Fruit fly (Drosophila melanogaster) whole organism, embryonic: ENCODE measurements around the gene CG13085.

Experiments
- Adf1 ChIP-seq: fragments of 200-800 bp; sonication (Bioruptor generic); IDR thresholded peaks from 2 replicates; pipeline ENCODE4 v1.3.6; 2022; ENCODE audit warnings: missing biosample characterization, missing genetic modification characterization
- CG10209 ChIP-seq: fragments of 200-800 bp; sonication (Bioruptor generic); optimal IDR thresholded peaks from 3 replicates; lab custom pipeline; 2017; ENCODE audit warnings: missing biosample characterization, mild to moderate bottlenecking, missing genetic modification characterization, missing genetic modification reagents
- CG10366 ChIP-seq: fragments of 200-800 bp; sonication (Bioruptor generic); IDR thresholded peaks from 2 replicates; pipeline ENCODE4 v1.3.6; 2022; ENCODE audit warnings: missing biosample characterization, missing genetic modification characterization
- CG12155 ChIP-seq: fragments of 200-800 bp; sonication (Bioruptor generic); optimal IDR thresholded peaks from 3 replicates; lab custom pipeline; 2016; ENCODE audit warnings: missing biosample characterization, missing genetic modification characterization
- CG15269 ChIP-seq: fragments of 200-800 bp; sonication (Bioruptor generic); optimal IDR thresholded peaks from 2 replicates; lab custom pipeline; 2018; ENCODE audit warnings: missing biosample characterization, mild to moderate bottlenecking, missing genetic modification characterization, moderate library complexity
- CG3163 ChIP-seq: fragments of 200-800 bp; sonication (Bioruptor generic); optimal IDR thresholded peaks from 3 replicates; lab custom pipeline; 2016; ENCODE audit warnings: missing biosample characterization, missing genetic modification characterization
- CG3726 ChIP-seq: fragments of 200-800 bp; sonication (Bioruptor generic); IDR thresholded peaks from 3 replicates; pipeline ENCODE4, ENCODE4 v1.3.6; 2022; ENCODE audit warnings: missing biosample characterization, missing genetic modification characterization
- CG4360 ChIP-seq: fragments of 200-800 bp; sonication (Bioruptor generic); IDR thresholded peaks from 2 replicates; pipeline ENCODE4 v1.3.6; 2022; ENCODE audit warnings: missing biosample characterization, missing genetic modification characterization
- CG6791 ChIP-seq: fragments of 200-800 bp; sonication (Bioruptor generic); IDR thresholded peaks from 3 replicates; pipeline ENCODE4 v1.3.6; 2022; ENCODE audit warnings: missing biosample characterization, missing genetic modification characterization; ENCODE audit not compliant: partially characterized antibody
- CG8478 ChIP-seq: fragments of >200 bp; optimal IDR thresholded peaks from 2 replicates; lab custom pipeline; 2018
- CG9932 ChIP-seq: fragments of 200-800 bp; sonication (Bioruptor generic); IDR thresholded peaks from 2 replicates; pipeline ENCODE4 v1.3.6; 2022; ENCODE audit warnings: missing biosample characterization, missing genetic modification characterization
- D19A ChIP-seq: fragments of 200-800 bp; optimal IDR thresholded peaks from 3 replicates; lab custom pipeline; 2019; ENCODE audit warnings: missing biosample characterization, mild to moderate bottlenecking, missing genetic modification characterization, moderate library complexity
- Deaf1 ChIP-seq: fragments of 200-800 bp; optimal IDR thresholded peaks from 3 replicates; lab custom pipeline; 2019; ENCODE audit warnings: missing biosample characterization, mild to moderate bottlenecking, missing genetic modification characterization, moderate library complexity
- Drgx ChIP-seq: fragments of 200-800 bp; sonication (Bioruptor generic); IDR thresholded peaks from 2 replicates; pipeline ENCODE4 v1.3.6; 2022; ENCODE audit warnings: missing biosample characterization, missing genetic modification characterization
- Ets65A ChIP-seq: fragments of 200-800 bp; sonication (Bioruptor generic); peaks from one replicate; lab custom pipeline; 2016; ENCODE audit warnings: missing biosample characterization, missing genetic modification characterization
- Kr ChIP-seq: fragments of 200-800 bp; sonication (Bioruptor generic); optimal IDR thresholded peaks from 2 replicates; lab custom pipeline; 2017; ENCODE audit warnings: missing biosample characterization, mild to moderate bottlenecking, missing genetic modification characterization
- Nf-YB ChIP-seq: fragments of 200-800 bp; sonication (Bioruptor generic); optimal IDR thresholded peaks from 3 replicates; lab custom pipeline; 2019; ENCODE audit warnings: missing biosample characterization, mild to moderate bottlenecking, missing genetic modification characterization, moderate library complexity
- Nf-YC ChIP-seq: fragments of 200-800 bp; optimal IDR thresholded peaks from 3 replicates; lab custom pipeline; 2019; ENCODE audit warnings: missing biosample characterization, mild to moderate bottlenecking, missing genetic modification characterization, moderate library complexity
- Rfx ChIP-seq: fragments of 200-800 bp; sonication (Bioruptor generic); IDR thresholded peaks from 2 replicates; pipeline ENCODE4 v1.3.6; 2022; ENCODE audit warnings: missing biosample characterization, missing genetic modification characterization
- Trl ChIP-seq, 3 experiments: fragments of >200 bp in 2 of 3; fragments of 200-800 bp in 1 of 3; sonication (Bioruptor generic) in 1 of 3; optimal IDR thresholded peaks; 2 replicates in 1 of 3; 3 replicates in 2 of 3; lab custom pipeline; 2016 to 2017; ENCODE audit warnings: missing biosample characterization in 1 of 3, missing genetic modification characterization in 1 of 3
- abd-A ChIP-seq: fragments of 200-800 bp; sonication (Bioruptor generic); optimal IDR thresholded peaks from 3 replicates; lab custom pipeline; 2019; ENCODE audit warnings: missing biosample characterization, mild to moderate bottlenecking, missing genetic modification characterization, moderate library complexity
- bab2 ChIP-seq: fragments of 200-800 bp; sonication (Bioruptor generic); optimal IDR thresholded peaks from 2 replicates; lab custom pipeline; 2016; ENCODE audit warnings: missing biosample characterization, missing genetic modification characterization
- cg ChIP-seq: fragments of 200-800 bp; sonication (Bioruptor generic); optimal IDR thresholded peaks from 3 replicates; lab custom pipeline; 2019; ENCODE audit warnings: missing biosample characterization, mild to moderate bottlenecking, missing genetic modification characterization, moderate library complexity
- chinmo ChIP-seq: fragments of 200-800 bp; sonication (Bioruptor generic); IDR thresholded peaks from 4 replicates; pipeline ENCODE4 v1.3.6; 2022; ENCODE audit warnings: missing biosample characterization, missing genetic modification characterization; ENCODE audit not compliant: partially characterized antibody
- ems ChIP-seq: fragments of 200-800 bp; sonication (Bioruptor generic); optimal IDR thresholded peaks from 3 replicates; lab custom pipeline; 2016; ENCODE audit warnings: missing biosample characterization, missing genetic modification characterization
- fd102C ChIP-seq: fragments of 200-800 bp; sonication (Bioruptor generic); optimal IDR thresholded peaks from 2 replicates; lab custom pipeline; 2018; ENCODE audit warnings: missing biosample characterization, mild to moderate bottlenecking, missing genetic modification characterization, moderate library complexity
- gem ChIP-seq: fragments of 200-800 bp; sonication (Bioruptor generic); optimal IDR thresholded peaks from 2 replicates; lab custom pipeline; 2019; ENCODE audit warnings: missing biosample characterization, mild to moderate bottlenecking, missing genetic modification characterization, moderate library complexity
- hth ChIP-seq: fragments of >200 bp; optimal IDR thresholded peaks from 2 replicates; lab custom pipeline; 2017; ENCODE audit warnings: inconsistent platforms
- nerfin-1 ChIP-seq: fragments of 200-800 bp; sonication (Bioruptor generic); optimal IDR thresholded peaks from 3 replicates; lab custom pipeline; 2019; ENCODE audit warnings: missing biosample characterization, mild to moderate bottlenecking, missing genetic modification characterization, moderate library complexity
- nom ChIP-seq: fragments of 200-800 bp; sonication (Bioruptor generic); optimal IDR thresholded peaks from 2 replicates; lab custom pipeline; 2017; ENCODE audit warnings: missing biosample characterization, missing genetic modification characterization, mild to moderate bottlenecking, moderate library complexity, missing genetic modification reagents
- pros ChIP-seq: fragments of 200-800 bp; sonication (Bioruptor generic); optimal IDR thresholded peaks from 3 replicates; lab custom pipeline; 2019; ENCODE audit warnings: missing biosample characterization, mild to moderate bottlenecking, missing genetic modification characterization, moderate library complexity
- sc ChIP-seq, 3 experiments: fragments of >200 bp in 2 of 3; fragments of 200-800 bp in 1 of 3; sonication (Bioruptor generic) in 1 of 3; optimal IDR thresholded peaks; 2 replicates in 2 of 3; 3 replicates in 1 of 3; lab custom pipeline; 2017; ENCODE audit warnings: mild to moderate bottlenecking in 1 of 3, missing biosample characterization in 1 of 3, missing genetic modification characterization in 1 of 3, missing genetic modification reagents in 1 of 3
- schlank ChIP-seq: fragments of 200-800 bp; sonication (Bioruptor generic); optimal IDR thresholded peaks from 2 replicates; lab custom pipeline; 2018; ENCODE audit warnings: missing biosample characterization, mild to moderate bottlenecking, missing genetic modification characterization
- sna ChIP-seq: fragments of 200-800 bp; sonication (Bioruptor generic); IDR thresholded peaks from 2 replicates; pipeline ENCODE4 v1.3.6; 2022; ENCODE audit warnings: missing biosample characterization, missing genetic modification characterization; ENCODE audit not compliant: partially characterized antibody
- ssp ChIP-seq: fragments of 200-800 bp; sonication (Bioruptor generic); IDR thresholded peaks from 2 replicates; pipeline ENCODE4 v1.3.6; 2022; ENCODE audit warnings: missing biosample characterization, missing genetic modification characterization
- tap ChIP-seq: fragments of 200-800 bp; optimal IDR thresholded peaks from 3 replicates; lab custom pipeline; 2019; ENCODE audit warnings: missing biosample characterization, mild to moderate bottlenecking, missing genetic modification characterization, moderate library complexity
- tll ChIP-seq, 2 experiments: fragments of 200-800 bp in 1 of 2; fragments of >200 bp in 1 of 2; sonication (Bioruptor generic) in 1 of 2; optimal IDR thresholded peaks; 2 replicates each; lab custom pipeline; 2017 to 2019; ENCODE audit warnings: missing biosample characterization in 2 of 2, missing genetic modification characterization in 2 of 2, mild to moderate bottlenecking in 1 of 2, moderate library complexity in 1 of 2
- zen ChIP-seq: fragments of 200-800 bp; sonication (Bioruptor generic); optimal IDR thresholded peaks from 3 replicates; lab custom pipeline; 2018; ENCODE audit warnings: missing biosample characterization, mild to moderate bottlenecking, missing genetic modification characterization, moderate library complexity

The CG13085 gene

DNA sequence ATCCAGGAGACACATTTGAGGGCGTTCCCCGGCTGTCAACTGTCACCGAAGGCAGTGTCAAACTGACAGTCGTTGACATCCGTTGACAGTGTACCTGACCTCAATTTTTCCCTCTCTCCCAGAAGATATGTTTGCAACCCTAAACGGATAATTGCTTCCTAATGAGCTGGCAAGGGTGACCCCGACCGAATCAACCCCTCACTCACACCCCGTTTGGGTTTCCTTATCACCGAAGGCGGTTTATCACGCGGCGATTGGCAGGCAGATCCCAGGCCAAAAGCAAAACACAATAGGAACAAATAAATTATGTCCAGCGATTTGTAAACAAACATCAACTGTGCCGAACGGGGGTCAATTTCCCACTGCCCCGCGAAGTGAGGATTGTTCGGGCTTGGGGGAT lies 35.6 kb downstream of the CG13085 start:
- peak; percentile 52 for TF ChIP-seq Kr (GFP tag; lab: Kevin White, UChicago)
- TF ChIP-seq hth (lab: Kevin White, UChicago) = peak; percentile 1
- peak; percentile 2 for TF ChIP-seq Ets65A (GFP tag; lab: Kevin White, UChicago)
- no peak for TF ChIP-seq ems (GFP tag; lab: Kevin White, UChicago)
- TF ChIP-seq zen = peak; percentile 34
- TF ChIP-seq pros (GFP tag; lab: Kevin White, UChicago) = peak; percentile 84
- no peak for TF ChIP-seq CG15269 (tag; lab: Kevin White, UChicago)
- no peak for TF ChIP-seq CG10366 (GFP tag; lab: Robert Waterston, UW)
- no peak for TF ChIP-seq sc (optimal IDR thresholded peaks at IDR 0.05; lab: Kevin White, UChicago)
- no peak for TF ChIP-seq sc (GFP tag; optimal IDR thresholded peaks at IDR 0.05; lab: Kevin White, UChicago)
- no peak for TF ChIP-seq tap (tag; lab: Kevin White, UChicago)
- no peak for TF ChIP-seq schlank (tag; lab: Kevin White, UChicago)
- TF ChIP-seq tll (GFP tag; optimal IDR thresholded peaks at IDR 0.05; lab: Kevin White, UChicago) = peak in 1 of 2 experiments; percentile 40
- TF ChIP-seq Nf-YB (GFP tag; lab: Kevin White, UChicago) = peak; percentile 5
- TF ChIP-seq nerfin-1 (tag; lab: Kevin White, UChicago) = peak; percentile 14

DNA sequence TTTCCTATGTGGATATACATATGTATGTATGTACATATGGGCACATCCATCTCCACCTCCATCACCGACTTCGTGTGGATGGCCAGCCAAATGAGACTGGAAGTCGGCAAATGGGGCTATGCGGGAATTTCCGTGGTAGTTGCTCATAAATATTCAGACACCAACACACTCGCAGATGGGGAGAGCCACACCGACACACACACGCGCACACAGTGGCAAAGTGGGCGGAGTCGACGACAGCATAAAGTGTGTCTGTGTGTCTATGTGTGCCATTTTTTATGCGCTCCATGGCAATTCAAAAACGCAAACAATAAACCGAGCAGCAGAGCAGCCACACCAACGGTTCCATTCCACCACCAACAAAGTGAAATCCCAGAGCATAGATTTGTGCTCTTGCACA lies 39.0 kb downstream of the CG13085 start:
- TF ChIP-seq Nf-YC (tag; lab: Kevin White, UChicago) = peak; percentile 93
- 0 out of 3 replicates have a peak, but pooled peaks have one; percentile 15 for TF ChIP-seq CG6791 (GFP tag; lab: Robert Waterston, UW)
- 0 out of 4 replicates have a peak, but pooled peaks have one; percentile 34 for TF ChIP-seq chinmo (GFP tag; lab: Robert Waterston, UW)
- 0 out of 2 replicates have a peak, but pooled peaks have one; percentile 5 for TF ChIP-seq Drgx
- no peak for TF ChIP-seq sna
- peak; percentile 28 for TF ChIP-seq nerfin-1 (tag; lab: Kevin White, UChicago)
- TF ChIP-seq CG8478 (lab: Kevin White, UChicago) = peak; percentile 45
- peak; percentile 13; the same call in 1 of the 2 replicates for TF ChIP-seq CG4360
- TF ChIP-seq nom (GFP tag; lab: Kevin White, UChicago) = no peak
- no peak for TF ChIP-seq CG3163 (GFP tag; lab: Kevin White, UChicago)
- TF ChIP-seq Deaf1 (tag; lab: Kevin White, UChicago) = peak; percentile 76
- TF ChIP-seq Adf1 (GFP tag; lab: Robert Waterston, UW) = peak; percentile 7; the same call in 1 of the 2 replicates
- no peak for TF ChIP-seq gem
- peak; percentile 84 for TF ChIP-seq Nf-YB (GFP tag; lab: Kevin White, UChicago)
- TF ChIP-seq bab2 (GFP tag; lab: Kevin White, UChicago) = no peak
- TF ChIP-seq CG10209 (GFP tag; lab: Kevin White, UChicago) = no peak
- TF ChIP-seq CG12155 (GFP tag; lab: Kevin White, UChicago) = no peak
- TF ChIP-seq ssp = no peak
- TF ChIP-seq fd102C (GFP tag; lab: Kevin White, UChicago) = no peak
- TF ChIP-seq Trl (optimal IDR thresholded peaks at IDR 0.05; lab: Kevin White, UChicago) = peak in 1 of 2 experiments; percentile 7
- TF ChIP-seq Trl (GFP tag; optimal IDR thresholded peaks at IDR 0.05; lab: Kevin White, UChicago) = no peak
- TF ChIP-seq abd-A (tag; lab: Kevin White, UChicago) = peak; percentile 73
- TF ChIP-seq CG9932 = 0 out of 2 replicates have a peak, but pooled peaks have one; percentile 31
- TF ChIP-seq CG3726 (GFP tag; lab: Robert Waterston, UW) = no peak
- peak; percentile 78 for TF ChIP-seq cg
- 0 out of 2 replicates have a peak, but pooled peaks have one; percentile 20 for TF ChIP-seq Rfx (GFP tag; lab: Robert Waterston, UW)
- no peak for TF ChIP-seq D19A (tag; lab: Kevin White, UChicago)
